Worm (Caenorhabditis elegans): ENCODE results near the gene F59B2.12.

Gene F59B2.12

ce11 chrIII:9051119-9051597 is 33.8 kb downstream of the F59B2.12 start:
- TF ChIP-seq scrt-1 (GFP tag; IDR thresholded peaks at IDR 0.05), result no peak
- no peak for TF ChIP-seq ama-1 (optimal IDR thresholded peaks at IDR 0.05)
- TF ChIP-seq hmg-4 (GFP tag; optimal IDR thresholded peaks at IDR 0.05), result no peak
- TF ChIP-seq sea-1 (GFP tag; conservative IDR thresholded peaks at IDR 0.05), result peak; percentile 47; the same call in 1 of the 2 replicates
- no peak for TF ChIP-seq tbx-37 (GFP tag; conservative IDR thresholded peaks at IDR 0.05)
- no peak for TF ChIP-seq hmbx-1 (tag; optimal IDR thresholded peaks at IDR 0.05)
- peak; percentile 61 for TF ChIP-seq hnd-1 (tag; optimal IDR thresholded peaks at IDR 0.05)
- TF ChIP-seq B0310.2 (tag; optimal IDR thresholded peaks at IDR 0.05), result no peak
- no peak for TF ChIP-seq pes-1 (GFP tag; IDR thresholded peaks at IDR 0.05)
- no peak for TF ChIP-seq ceh-13 (GFP tag; optimal IDR thresholded peaks at IDR 0.05)
- TF ChIP-seq tbx-11 (GFP tag; IDR thresholded peaks at IDR 0.05), result no peak
- TF ChIP-seq tra-4 (tag; optimal IDR thresholded peaks at IDR 0.05), result no peak
- no peak for TF ChIP-seq flt-1 (GFP tag; IDR thresholded peaks at IDR 0.05)
- TF ChIP-seq F13C5.2 (tag; optimal IDR thresholded peaks at IDR 0.05), result no peak
- no peak for TF ChIP-seq ets-7 (tag; optimal IDR thresholded peaks at IDR 0.05)
- no peak for TF ChIP-seq aly-1 (tag; optimal IDR thresholded peaks at IDR 0.05)
- TF ChIP-seq ceh-36 (tag; optimal IDR thresholded peaks at IDR 0.05), result peak; percentile 3

- no peak for TF ChIP-seq ceh-36 (tag; optimal IDR thresholded peaks at IDR 0.05)
- TF ChIP-seq ama-1 (optimal IDR thresholded peaks at IDR 0.05), result no peak
- no peak for TF ChIP-seq ceh-13 (GFP tag; optimal IDR thresholded peaks at IDR 0.05)
- TF ChIP-seq tbx-11 (GFP tag; IDR thresholded peaks at IDR 0.05), result no peak
- no peak for TF ChIP-seq sea-1 (GFP tag; conservative IDR thresholded peaks at IDR 0.05)
Observed at ce11 chrIII:9051714-9052113, 34.3 kb downstream of the F59B2.12 start.

ce11 chrIII:9052371-9052978 is 35.1 kb downstream of the F59B2.12 start:
- TF ChIP-seq B0310.2 (tag; optimal IDR thresholded peaks at IDR 0.05) (no peak), hnd-1 (tag; optimal IDR thresholded peaks at IDR 0.05) (no peak), scrt-1 (GFP tag; IDR thresholded peaks at IDR 0.05) (0 out of 2 replicates have a peak, but pooled peaks have one; percentile 59), tbx-37 (GFP tag; conservative IDR thresholded peaks at IDR 0.05) (no peak), hmbx-1 (tag; optimal IDR thresholded peaks at IDR 0.05) (no peak), sea-1 (GFP tag; conservative IDR thresholded peaks at IDR 0.05) (peak; percentile 33; the same call in 1 of the 2 replicates), ets-7 (tag; optimal IDR thresholded peaks at IDR 0.05) (no peak), tra-4 (tag; optimal IDR thresholded peaks at IDR 0.05) (no peak)

ce11 chrIII:9053263-9053662 is 35.9 kb downstream of the F59B2.12 start:
- TF ChIP-seq ceh-13 (GFP tag; optimal IDR thresholded peaks at IDR 0.05) (no peak), pes-1 (GFP tag; IDR thresholded peaks at IDR 0.05) (0 out of 2 replicates have a peak, but pooled peaks have one; percentile 37)

- TF ChIP-seq F13C5.2 (tag; optimal IDR thresholded peaks at IDR 0.05), result peak; percentile 66
- TF ChIP-seq ets-7 (tag; optimal IDR thresholded peaks at IDR 0.05), result no peak
- peak; percentile 24; the same call in 1 of the 2 replicates for TF ChIP-seq flt-1 (GFP tag; IDR thresholded peaks at IDR 0.05)
- no peak for TF ChIP-seq aly-1 (tag; optimal IDR thresholded peaks at IDR 0.05)
- TF ChIP-seq tbx-37 (GFP tag; conservative IDR thresholded peaks at IDR 0.05), result no peak
- TF ChIP-seq ceh-36 (tag; optimal IDR thresholded peaks at IDR 0.05), result no peak
- peak; percentile 31 for TF ChIP-seq hnd-1 (tag; optimal IDR thresholded peaks at IDR 0.05)
- no peak for TF ChIP-seq hmbx-1 (tag; optimal IDR thresholded peaks at IDR 0.05)
- TF ChIP-seq ama-1 (optimal IDR thresholded peaks at IDR 0.05), result no peak
- TF ChIP-seq scrt-1 (GFP tag; IDR thresholded peaks at IDR 0.05), result no peak
- peak; percentile 63 for TF ChIP-seq B0310.2 (tag; optimal IDR thresholded peaks at IDR 0.05)
- TF ChIP-seq ceh-13 (GFP tag; optimal IDR thresholded peaks at IDR 0.05), result no peak
- peak; percentile 12; the same call in 1 of the 2 replicates for TF ChIP-seq pes-1 (GFP tag; IDR thresholded peaks at IDR 0.05)
- TF ChIP-seq tbx-11 (GFP tag; IDR thresholded peaks at IDR 0.05), result no peak
- TF ChIP-seq tra-4 (tag; optimal IDR thresholded peaks at IDR 0.05), result peak; percentile 58
- 0 out of 2 replicates have a peak, but pooled peaks have one; percentile 11 for TF ChIP-seq sea-1 (GFP tag; conservative IDR thresholded peaks at IDR 0.05)
- TF ChIP-seq hmg-4 (GFP tag; optimal IDR thresholded peaks at IDR 0.05), result peak; percentile 47
Observed at ce11 chrIII:9053740-9054252, 36.4 kb downstream of the F59B2.12 start, which contains the start of gene R107.5. R107.5 (minus strand) TSS chrIII:9053790.

- TF ChIP-seq sea-1 (GFP tag; conservative IDR thresholded peaks at IDR 0.05) (0 out of 2 replicates have a peak, but pooled peaks have one; percentile 58), scrt-1 (GFP tag; IDR thresholded peaks at IDR 0.05) (no peak)
Observed at ce11 chrIII:9054414-9055147, 37.2 kb downstream of the F59B2.12 start, which contains the start of gene cls-2. cls-2 (plus strand) TSS chrIII:9055048.

ce11 chrIII:9058959-9059534 is 41.6 kb downstream of the F59B2.12 start, which contains the start of gene gst-1:
gst-1 (plus strand) TSS chrIII:9059331.
- TF ChIP-seq ceh-13 (GFP tag; optimal IDR thresholded peaks at IDR 0.05) (no peak), pes-1 (GFP tag; IDR thresholded peaks at IDR 0.05) (no peak), hmbx-1 (tag; optimal IDR thresholded peaks at IDR 0.05) (no peak), flt-1 (GFP tag; IDR thresholded peaks at IDR 0.05) (no peak), hmg-4 (GFP tag; optimal IDR thresholded peaks at IDR 0.05) (no peak)
